Fruit fly (Drosophila melanogaster) whole organism, embryonic: Measurements from ENCODE around the gene Rgl.

Experiments
- Atf-2 ChIP-seq: fragments of 200-800 bp; sonication (Bioruptor generic); optimal IDR thresholded peaks from 2 replicates; lab custom pipeline; 2016; ENCODE audit warnings: missing biosample characterization, missing genetic modification characterization
- Bgb ChIP-seq: fragments of 200-800 bp; sonication (Bioruptor generic); IDR thresholded peaks from 2 replicates; pipeline ENCODE4 v1.3.6; 2022; ENCODE audit warnings: missing biosample characterization, missing genetic modification characterization; ENCODE audit not compliant: partially characterized antibody
- CG10543 ChIP-seq: fragments of 200-800 bp; sonication (Bioruptor generic); optimal IDR thresholded peaks from 3 replicates; lab custom pipeline; 2017; ENCODE audit warnings: missing biosample characterization, mild to moderate bottlenecking, missing genetic modification characterization, moderate library complexity
- CG11456 ChIP-seq: fragments of 200-800 bp; sonication (Bioruptor generic); IDR thresholded peaks from 3 replicates; pipeline ENCODE4 v1.3.6; 2022; ENCODE audit warnings: missing biosample characterization, missing genetic modification characterization
- CG12236 ChIP-seq: fragments of 200-800 bp; sonication (Bioruptor generic); optimal IDR thresholded peaks from 2 replicates; lab custom pipeline; 2016; ENCODE audit warnings: missing biosample characterization, missing genetic modification characterization
- CG13287 ChIP-seq: fragments of 200-800 bp; sonication (Bioruptor generic); IDR thresholded peaks from 2 replicates; pipeline ENCODE4 v1.3.6; 2022; ENCODE audit warnings: missing biosample characterization, missing genetic modification characterization; ENCODE audit not compliant: partially characterized antibody
- CG1603 ChIP-seq: fragments of 200-800 bp; sonication (Bioruptor generic); optimal IDR thresholded peaks from 2 replicates; lab custom pipeline; 2019; ENCODE audit warnings: missing biosample characterization, mild to moderate bottlenecking, missing genetic modification characterization, moderate library complexity
- CG16863 ChIP-seq: fragments of 200-800 bp; sonication (Bioruptor generic); optimal IDR thresholded peaks from 3 replicates; lab custom pipeline; 2016; ENCODE audit warnings: missing biosample characterization, missing genetic modification characterization
- CG17361 ChIP-seq: fragments of 200-800 bp; sonication (Bioruptor generic); IDR thresholded peaks from 3 replicates; pipeline ENCODE4 v1.3.6; 2022; ENCODE audit warnings: missing biosample characterization, missing genetic modification characterization
- CG2712 ChIP-seq: fragments of 200-800 bp; optimal IDR thresholded peaks from 3 replicates; lab custom pipeline; 2019; ENCODE audit warnings: missing biosample characterization, mild to moderate bottlenecking, missing genetic modification characterization, moderate library complexity
- CG6689 ChIP-seq: fragments of 200-800 bp; sonication (Bioruptor generic); IDR thresholded peaks from 2 replicates; pipeline ENCODE4 v1.3.6; 2022; ENCODE audit warnings: missing biosample characterization, missing genetic modification characterization
- Hr39 ChIP-seq: fragments of >200 bp; optimal IDR thresholded peaks from 2 replicates; lab custom pipeline; 2017
- Mad ChIP-seq: fragments of 200-800 bp; sonication (Bioruptor generic); optimal IDR thresholded peaks from 2 replicates; lab custom pipeline; 2016; ENCODE audit warnings: missing biosample characterization, missing genetic modification characterization
- Med ChIP-seq: fragments of 200-800 bp; sonication (Bioruptor generic); peaks from one replicate; lab custom pipeline; 2016; ENCODE audit warnings: missing biosample characterization, missing genetic modification characterization, mild to moderate bottlenecking, inconsistent platforms, moderate library complexity
- NC2α ChIP-seq: fragments of 200-800 bp; sonication (Bioruptor generic); optimal IDR thresholded peaks from 2 replicates; lab custom pipeline; 2016; ENCODE audit warnings: missing biosample characterization, missing genetic modification characterization
- NK7.1 ChIP-seq: fragments of 200-800 bp; sonication (Bioruptor generic); optimal IDR thresholded peaks from 3 replicates; lab custom pipeline; 2016; ENCODE audit warnings: missing biosample characterization, missing genetic modification characterization
- Oli ChIP-seq: fragments of 200-800 bp; sonication (Bioruptor generic); optimal IDR thresholded peaks from 2 replicates; lab custom pipeline; 2018; ENCODE audit warnings: missing biosample characterization, mild to moderate bottlenecking, missing genetic modification characterization, moderate library complexity
- Pdp1 ChIP-seq, 2 experiments: fragments of 200-800 bp; sonication (Bioruptor generic); optimal IDR thresholded peaks; 3 replicates each; lab custom pipeline; 2016; ENCODE audit warnings: missing biosample characterization in 2 of 2, missing genetic modification characterization in 2 of 2, mild to moderate bottlenecking in 1 of 2, moderate library complexity in 1 of 2
- Ssrp ChIP-seq: fragments of 200-800 bp; sonication (Bioruptor generic); optimal IDR thresholded peaks from 2 replicates; lab custom pipeline; 2018; ENCODE audit warnings: missing biosample characterization, mild to moderate bottlenecking, missing genetic modification characterization, moderate library complexity
- Trl ChIP-seq, 3 experiments: fragments of >200 bp in 2 of 3; fragments of 200-800 bp in 1 of 3; sonication (Bioruptor generic) in 1 of 3; optimal IDR thresholded peaks; 2 replicates in 1 of 3; 3 replicates in 2 of 3; lab custom pipeline; 2016 to 2017; ENCODE audit warnings: missing biosample characterization in 1 of 3, missing genetic modification characterization in 1 of 3
- Xbp1 ChIP-seq: fragments of 200-800 bp; sonication (Bioruptor generic); optimal IDR thresholded peaks from 3 replicates; lab custom pipeline; 2016; ENCODE audit warnings: missing biosample characterization, mild to moderate bottlenecking, missing genetic modification characterization
- bab2 ChIP-seq: fragments of 200-800 bp; sonication (Bioruptor generic); optimal IDR thresholded peaks from 2 replicates; lab custom pipeline; 2016; ENCODE audit warnings: missing biosample characterization, missing genetic modification characterization
- bcd ChIP-seq: fragments of 200-800 bp; sonication (Bioruptor generic); optimal IDR thresholded peaks from 2 replicates; lab custom pipeline; 2017; ENCODE audit warnings: missing biosample characterization, mild to moderate bottlenecking, missing genetic modification characterization
- br ChIP-seq: fragments of >200 bp; optimal IDR thresholded peaks from 2 replicates; lab custom pipeline; 2017
- chif ChIP-seq, 2 experiments: fragments of 200-800 bp; sonication (Bioruptor generic); optimal IDR thresholded peaks; 3 replicates each; lab custom pipeline; 2016; ENCODE audit warnings: missing biosample characterization in 2 of 2, missing genetic modification characterization in 2 of 2
- chn ChIP-seq: fragments of 200-800 bp; sonication (Bioruptor generic); optimal IDR thresholded peaks from 2 replicates; lab custom pipeline; 2016; ENCODE audit warnings: missing biosample characterization, missing genetic modification characterization
- crp ChIP-seq, 2 experiments: fragments of 200-800 bp; sonication (Bioruptor generic); optimal IDR thresholded peaks; 2 replicates in 1 of 2; 3 replicates in 1 of 2; lab custom pipeline; 2017; ENCODE audit warnings: missing biosample characterization in 2 of 2, missing genetic modification characterization in 2 of 2, mild to moderate bottlenecking in 1 of 2, moderate library complexity in 1 of 2
- fd64A ChIP-seq: fragments of 200-800 bp; sonication (Bioruptor generic); optimal IDR thresholded peaks from 3 replicates; lab custom pipeline; 2018; ENCODE audit warnings: missing biosample characterization, mild to moderate bottlenecking, missing genetic modification characterization
- fu2 ChIP-seq: fragments of 200-800 bp; sonication (Bioruptor generic); optimal IDR thresholded peaks from 2 replicates; lab custom pipeline; 2016; ENCODE audit warnings: missing biosample characterization, missing genetic modification characterization
- gem ChIP-seq: fragments of 200-800 bp; sonication (Bioruptor generic); optimal IDR thresholded peaks from 2 replicates; lab custom pipeline; 2019; ENCODE audit warnings: missing biosample characterization, mild to moderate bottlenecking, missing genetic modification characterization, moderate library complexity
- gsb-n ChIP-seq: fragments of 200-800 bp; sonication (Bioruptor generic); optimal IDR thresholded peaks from 3 replicates; lab custom pipeline; 2018; ENCODE audit warnings: missing biosample characterization, mild to moderate bottlenecking, missing genetic modification characterization
- ham ChIP-seq: fragments of 200-800 bp; sonication (Bioruptor generic); IDR thresholded peaks from 2 replicates; pipeline ENCODE4 v1.3.6; 2022; ENCODE audit warnings: missing biosample characterization, missing genetic modification characterization
- odd ChIP-seq: fragments of 200-800 bp; sonication (Bioruptor generic); optimal IDR thresholded peaks from 2 replicates; lab custom pipeline; 2017; ENCODE audit warnings: missing biosample characterization, mild to moderate bottlenecking, missing genetic modification characterization
- p53 ChIP-seq: fragments of 200-800 bp; sonication (Bioruptor generic); optimal IDR thresholded peaks from 2 replicates; lab custom pipeline; 2016; ENCODE audit warnings: missing biosample characterization, missing genetic modification characterization
- row ChIP-seq: fragments of 200-800 bp; sonication (Bioruptor generic); IDR thresholded peaks from 3 replicates; pipeline ENCODE4 v1.3.6; 2022; ENCODE audit warnings: missing biosample characterization, missing genetic modification characterization
- sens ChIP-seq: fragments of 200-800 bp; sonication (Bioruptor generic); peaks from one replicate; lab custom pipeline; 2016; ENCODE audit warnings: missing biosample characterization, missing genetic modification characterization
- sisA ChIP-seq: fragments of 200-800 bp; sonication (Bioruptor generic); IDR thresholded peaks from 2 replicates; pipeline ENCODE4 v1.3.6; 2022; ENCODE audit warnings: missing biosample characterization, missing genetic modification characterization
- sqz ChIP-seq: fragments of 200-800 bp; sonication (Bioruptor generic); optimal IDR thresholded peaks from 3 replicates; lab custom pipeline; 2018; ENCODE audit warnings: missing biosample characterization, mild to moderate bottlenecking, missing genetic modification characterization
- tup ChIP-seq: fragments of 200-800 bp; sonication (Bioruptor generic); optimal IDR thresholded peaks from 2 replicates; lab custom pipeline; 2016; ENCODE audit warnings: missing biosample characterization, mild to moderate bottlenecking, missing genetic modification characterization, moderate library complexity
- z ChIP-seq: fragments of 200-800 bp; sonication (Bioruptor generic); IDR thresholded peaks from 3 replicates; pipeline ENCODE4 v1.3.6; 2022; ENCODE audit warnings: missing biosample characterization, missing genetic modification characterization

Gene Rgl

dm6 chr3L:13924646-13925045, 489 bp downstream of the Rgl start (continued):
- TF ChIP-seq Med (peak; percentile 65), gsb-n (peak; percentile 6), chif (GFP tag; optimal IDR thresholded peaks at IDR 0.05; lab: Kevin White, UChicago) (no peak), CG10543 (no peak), z (no peak), CG16863 (GFP tag; lab: Kevin White, UChicago) (no peak), Pdp1 (GFP tag; optimal IDR thresholded peaks at IDR 0.05; lab: Kevin White, UChicago) (no peak), Trl (optimal IDR thresholded peaks at IDR 0.05; lab: Kevin White, UChicago) (no peak), Trl (GFP tag; optimal IDR thresholded peaks at IDR 0.05; lab: Kevin White, UChicago) (no peak), Xbp1 (GFP tag; lab: Kevin White, UChicago) (no peak), bcd (GFP tag; lab: Kevin White, UChicago) (no peak), Atf-2 (GFP tag; lab: Kevin White, UChicago) (no peak), chn (no peak), CG2712 (tag; lab: Kevin White, UChicago) (no peak), bab2 (GFP tag; lab: Kevin White, UChicago) (no peak), Ssrp (tag; lab: Kevin White, UChicago) (no peak), CG1603 (tag; lab: Kevin White, UChicago) (no peak), odd (GFP tag; lab: Kevin White, UChicago) (no peak), fd64A (GFP tag; lab: Kevin White, UChicago) (no peak), fu2 (no peak), tup (GFP tag; lab: Kevin White, UChicago) (no peak), CG17361 (GFP tag; lab: Robert Waterston, UW) (0 out of 3 replicates have a peak, but pooled peaks have one; percentile 24), Oli (peak; percentile 9), sisA (GFP tag; lab: Robert Waterston, UW) (no peak), p53 (GFP tag; lab: Kevin White, UChicago) (no peak), row (GFP tag; lab: Robert Waterston, UW) (no peak), CG12236 (GFP tag; lab: Kevin White, UChicago) (no peak), gem (tag; lab: Kevin White, UChicago) (peak; percentile 40), Mad (GFP tag; lab: Kevin White, UChicago) (no peak), CG11456 (GFP tag; lab: Robert Waterston, UW) (no peak), CG6689 (peak; percentile 10; the same call in 1 of the 2 replicates), sqz (GFP tag; lab: Kevin White, UChicago) (no peak), NC2α (no peak), Bgb (GFP tag; lab: Robert Waterston, UW) (no peak), crp (GFP tag; optimal IDR thresholded peaks at IDR 0.05; lab: Kevin White, UChicago) (no peak), br (lab: Kevin White, UChicago) (no peak), Hr39 (lab: Kevin White, UChicago) (no peak), sens (GFP tag; lab: Kevin White, UChicago) (peak; percentile 59), CG13287 (GFP tag; lab: Robert Waterston, UW) (no peak), NK7.1 (no peak), ham (GFP tag; lab: Robert Waterston, UW) (no peak)
